Fruit fly (Drosophila melanogaster): Measurements from ENCODE around the gene Lectin-galC1.
A peak's percentile ranks its signal among the peaks of the same experiment; 100 is the strongest.

Gene Lectin-galC1

dm6 chr2L:19398317-19399234, 18.7 kb upstream of the Lectin-galC1 start, which contains the start of gene CG17544 (continued):
- peak; percentile 53 for TF ChIP-seq fd3F (GFP tag; optimal IDR thresholded peaks at IDR 0.05)
- TF ChIP-seq CG11560 (tag; IDR thresholded peaks at IDR 0.05) = 0 out of 3 replicates have a peak, but pooled peaks have one; percentile 8
- TF ChIP-seq knrl (GFP tag; IDR thresholded peaks at IDR 0.05; ENCODE audit: partially characterized antibody) = no peak
- no peak for TF ChIP-seq hth (optimal IDR thresholded peaks at IDR 0.05)
- TF ChIP-seq dati (GFP tag; IDR thresholded peaks at IDR 0.05) = no peak
- TF ChIP-seq Mes4 (GFP tag; optimal IDR thresholded peaks at IDR 0.05) = no peak
- TF ChIP-seq CG12236 (GFP tag; optimal IDR thresholded peaks at IDR 0.05) = no peak
- peak; percentile 42; the same call in 1 of the 2 replicates for TF ChIP-seq amos (GFP tag; IDR thresholded peaks at IDR 0.05; ENCODE audit: partially characterized antibody)
- TF ChIP-seq caup (GFP tag; optimal IDR thresholded peaks at IDR 0.05; ENCODE audit: severe bottlenecking) = peak; percentile 72
- peak; percentile 93 for TF ChIP-seq CG2678 (tag; optimal IDR thresholded peaks at IDR 0.05)
- no peak for TF ChIP-seq CG15011 (GFP tag; optimal IDR thresholded peaks at IDR 0.05)
- TF ChIP-seq ac (GFP tag; optimal IDR thresholded peaks at IDR 0.05) = peak; percentile 9
- TF ChIP-seq Hmr (GFP tag; optimal IDR thresholded peaks at IDR 0.05) = peak; percentile 91
- TF ChIP-seq CG12744 (GFP tag; optimal IDR thresholded peaks at IDR 0.05) = no peak
- peak; percentile 19 for TF ChIP-seq schlank (tag; optimal IDR thresholded peaks at IDR 0.05)
- peak; percentile 87 for TF ChIP-seq Fer1 (GFP tag; optimal IDR thresholded peaks at IDR 0.05)
- TF ChIP-seq CG1603 (tag; optimal IDR thresholded peaks at IDR 0.05) = peak; percentile 13
- TF ChIP-seq gro (GFP tag; optimal IDR thresholded peaks at IDR 0.05) = peak; percentile 51
- TF ChIP-seq pb (GFP tag; optimal IDR thresholded peaks at IDR 0.05) = no peak
- TF ChIP-seq inv (GFP tag; IDR thresholded peaks at IDR 0.05; ENCODE audit: partially characterized antibody) = no peak
- TF ChIP-seq CG1647 (GFP tag; optimal IDR thresholded peaks at IDR 0.05) = no peak
- TF ChIP-seq zf30C (GFP tag; optimal IDR thresholded peaks at IDR 0.05) = peak; percentile 83
- TF ChIP-seq luna (GFP tag; optimal IDR thresholded peaks at IDR 0.05) = no peak
- peak; percentile 62 for TF ChIP-seq zen (tag; optimal IDR thresholded peaks at IDR 0.05)
- peak; percentile 61; the same call in 2 of the 3 replicates for TF ChIP-seq CG14860 (GFP tag; IDR thresholded peaks at IDR 0.05; ENCODE audit: partially characterized antibody)
- TF ChIP-seq pnt (GFP tag; optimal IDR thresholded peaks at IDR 0.05) = peak; percentile 33
- TF ChIP-seq Bdp1 (GFP tag; optimal IDR thresholded peaks at IDR 0.05) = no peak
- peak; percentile 56 for TF ChIP-seq nmo (GFP tag; optimal IDR thresholded peaks at IDR 0.05)
- TF ChIP-seq CG10979 (tag; optimal IDR thresholded peaks at IDR 0.05) = peak; percentile 89
- TF ChIP-seq grau (tag; optimal IDR thresholded peaks at IDR 0.05) = peak; percentile 87
- peak; percentile 46 for TF ChIP-seq CG12942 (GFP tag; optimal IDR thresholded peaks at IDR 0.05)
- TF ChIP-seq twi (tag; optimal IDR thresholded peaks at IDR 0.05) = peak; percentile 68
- peak; percentile 37; the same call in 1 of the 2 replicates for TF ChIP-seq CG8765 (GFP tag; IDR thresholded peaks at IDR 0.05)
- no peak for TF ChIP-seq btn (GFP tag; optimal IDR thresholded peaks at IDR 0.05)
- TF ChIP-seq Ets97D (GFP tag; optimal IDR thresholded peaks at IDR 0.05) = no peak
- no peak for TF ChIP-seq yki (optimal IDR thresholded peaks at IDR 0.05)
- TF ChIP-seq Atf-2 (GFP tag; optimal IDR thresholded peaks at IDR 0.05) = no peak
- no peak for TF ChIP-seq Doc3 (GFP tag; IDR thresholded peaks at IDR 0.05; ENCODE audit: partially characterized antibody)
- no peak for TF ChIP-seq tx (GFP tag; optimal IDR thresholded peaks at IDR 0.05)
- TF ChIP-seq CG14014 (GFP tag; IDR thresholded peaks at IDR 0.05) = peak; percentile 48
- TF ChIP-seq CG6689 (GFP tag; IDR thresholded peaks at IDR 0.05) = peak; percentile 52; the same call in 1 of the 2 replicates
- TF ChIP-seq NC2β (GFP tag; optimal IDR thresholded peaks at IDR 0.05) = no peak
- peak; percentile 76 for TF ChIP-seq Ssrp (tag; optimal IDR thresholded peaks at IDR 0.05)
- peak; percentile 60; the same call in 1 of the 2 replicates for TF ChIP-seq sens-2 (GFP tag; IDR thresholded peaks at IDR 0.05)
- no peak for TF ChIP-seq CG31365 (tag; optimal IDR thresholded peaks at IDR 0.05)
- peak; percentile 71 for TF ChIP-seq D19A (tag; optimal IDR thresholded peaks at IDR 0.05)
- TF ChIP-seq CG16779 (GFP tag; IDR thresholded peaks at IDR 0.05) = peak; percentile 57; the same call in 1 of the 2 replicates
- peak; percentile 97 for TF ChIP-seq abd-A (tag; optimal IDR thresholded peaks at IDR 0.05)
- TF ChIP-seq Ptx1 (GFP tag; IDR thresholded peaks at IDR 0.05) = peak; percentile 67

Data from whole organism, embryonic.